Worm (Caenorhabditis elegans) whole organism, L4 larva: ENCODE measurements around the gene F29A7.6.

Experiments
- F37D6.2 ChIP-seq: sonication (generic microtip); optimal IDR thresholded peaks from 2 replicates; lab custom pipeline; 2016; ENCODE audit warnings: mild to moderate bottlenecking, missing genetic modification characterization, missing compliant biosample characterization
- Y75B8A.6 ChIP-seq: fragments of 200-800 bp; sonication (Bioruptor generic); IDR thresholded peaks from 2 replicates; pipeline ENCODE4 v1.3.6; 2022; ENCODE audit warnings: missing genetic modification reagents, missing genetic modification characterization, missing compliant biosample characterization
- ZK546.5 ChIP-seq, 2 experiments: sonication (generic microtip); optimal IDR thresholded peaks; 2 replicates each; lab custom pipeline; 2017; ENCODE audit warnings: missing biosample characterization in 2 of 2, missing genetic modification characterization in 2 of 2
- aha-1 ChIP-seq: fragments of 150-350 bp; peaks from one replicate; lab custom pipeline; 2014; ENCODE audit warnings: missing biosample characterization, missing genetic modification characterization
- arid-1 ChIP-seq: fragments of 200-800 bp; sonication (Bioruptor generic); conservative IDR thresholded peaks from 2 replicates; pipeline ENCODE4 v1.3.6; 2022; ENCODE audit warnings: missing genetic modification reagents, missing genetic modification characterization, missing compliant biosample characterization
- ceh-32 ChIP-seq: sonication (generic microtip); optimal IDR thresholded peaks from 2 replicates; lab custom pipeline; 2016; ENCODE audit warnings: mild to moderate bottlenecking, missing genetic modification characterization, missing compliant biosample characterization; ENCODE audit not compliant: poor library complexity
- ceh-62 ChIP-seq: sonication (generic microtip); optimal IDR thresholded peaks from 2 replicates; lab custom pipeline; 2017; ENCODE audit warnings: missing biosample characterization, missing genetic modification characterization
- ces-1 ChIP-seq: fragments of 150-350 bp; sonication (generic microtip); optimal IDR thresholded peaks from 4 replicates; lab custom pipeline; 2014; ENCODE audit warnings: missing biosample characterization, missing genetic modification reagents, missing genetic modification characterization
- ctbp-1 ChIP-seq: fragments of 200-800 bp; sonication (Bioruptor generic); IDR thresholded peaks from 2 replicates; pipeline ENCODE4 v1.3.6; 2022; ENCODE audit warnings: missing genetic modification reagents, missing genetic modification characterization, missing compliant biosample characterization
- daf-16 ChIP-seq, 3 experiments: sonication (generic microtip); optimal IDR thresholded peaks; 2 replicates each; lab custom pipeline; 2016 to 2017; ENCODE audit warnings: missing genetic modification characterization in 3 of 3, missing genetic modification reagents in 3 of 3, mild to moderate bottlenecking in 2 of 3, missing compliant biosample characterization in 2 of 3, missing biosample characterization in 1 of 3, moderate library complexity in 1 of 3
- dmd-9 ChIP-seq: fragments of 200-800 bp; sonication (Bioruptor generic); IDR thresholded peaks from 2 replicates; pipeline ENCODE4 v1.3.6; 2022; ENCODE audit warnings: missing genetic modification reagents, missing genetic modification characterization, missing compliant biosample characterization
- dpl-1 ChIP-seq: fragments of 150-350 bp; optimal IDR thresholded peaks from 2 replicates; lab custom pipeline; 2014; ENCODE audit warnings: missing biosample characterization, missing genetic modification reagents, missing genetic modification characterization
- egl-43 ChIP-seq: fragments of 200-800 bp; sonication (Bioruptor generic); IDR thresholded peaks from 2 replicates; pipeline ENCODE4 v1.3.6; 2022; ENCODE audit warnings: missing genetic modification reagents, missing genetic modification characterization, missing compliant biosample characterization
- fkh-10 ChIP-seq: fragments of 150-350 bp; optimal IDR thresholded peaks from 2 replicates; lab custom pipeline; 2014; ENCODE audit warnings: missing biosample characterization, missing genetic modification reagents, missing genetic modification characterization
- hif-1 ChIP-seq, 2 experiments: sonication (generic microtip); optimal IDR thresholded peaks; 2 replicates each; lab custom pipeline; 2016 to 2017; ENCODE audit warnings: missing compliant biosample characterization in 2 of 2, missing genetic modification characterization in 2 of 2, missing genetic modification reagents in 2 of 2, missing genotype in 2 of 2, mild to moderate bottlenecking in 1 of 2
- hlh-11 ChIP-seq: fragments of 200-800 bp; sonication (Bioruptor generic); optimal IDR thresholded peaks from 2 replicates; lab custom pipeline; 2018; ENCODE audit warnings: mild to moderate bottlenecking, missing genetic modification characterization, missing compliant biosample characterization
- hmg-1.1 ChIP-seq: fragments of 200-800 bp; sonication (Bioruptor generic); IDR thresholded peaks from 2 replicates; pipeline ENCODE4 v1.3.6; 2022; ENCODE audit warnings: missing genetic modification reagents, missing genetic modification characterization, missing compliant biosample characterization
- lin-38 ChIP-seq: fragments of 200-800 bp; sonication (Bioruptor generic); IDR thresholded peaks from 2 replicates; pipeline ENCODE4 v1.3.6; 2022; ENCODE audit warnings: missing genetic modification reagents, missing genetic modification characterization, missing compliant biosample characterization
- lsy-2 ChIP-seq, 2 experiments: fragments of 150-350 bp in 1 of 2; sonication (generic microtip) in 1 of 2; optimal IDR thresholded peaks; 2 replicates each; lab custom pipeline; 2014 to 2017; ENCODE audit warnings: missing biosample characterization in 2 of 2, missing genetic modification characterization in 2 of 2
- mdl-1 ChIP-seq, 2 experiments: fragments of 150-350 bp in 1 of 2; sonication (generic microtip) in 1 of 2; optimal IDR thresholded peaks; 2 replicates each; lab custom pipeline; 2014 to 2017; ENCODE audit warnings: missing biosample characterization in 2 of 2, missing genetic modification characterization in 2 of 2
- mxl-2 ChIP-seq: fragments of 200-800 bp; sonication (Bioruptor generic); conservative IDR thresholded peaks from 2 replicates; pipeline ENCODE4 v1.3.6; 2022; ENCODE audit warnings: missing genetic modification reagents, missing genetic modification characterization, missing compliant biosample characterization
- nhr-10 ChIP-seq: fragments of 150-350 bp; optimal IDR thresholded peaks from 2 replicates; lab custom pipeline; 2014; ENCODE audit warnings: missing biosample characterization, missing genetic modification characterization
- nhr-11 ChIP-seq: fragments of 150-350 bp; optimal IDR thresholded peaks from 2 replicates; lab custom pipeline; 2014; ENCODE audit warnings: missing biosample characterization, missing genetic modification characterization
- nhr-28 ChIP-seq: fragments of 150-350 bp; optimal IDR thresholded peaks from 2 replicates; lab custom pipeline; 2014; ENCODE audit warnings: missing biosample characterization, missing genetic modification characterization
- nhr-48 ChIP-seq: sonication (generic microtip); optimal IDR thresholded peaks from 2 replicates; lab custom pipeline; 2016; ENCODE audit warnings: mild to moderate bottlenecking, missing genetic modification characterization, missing compliant biosample characterization
- nhr-76 ChIP-seq: fragments of 150-350 bp; optimal IDR thresholded peaks from 2 replicates; lab custom pipeline; 2014; ENCODE audit warnings: missing biosample characterization, missing genetic modification characterization
- pqm-1 ChIP-seq: sonication (generic microtip); optimal IDR thresholded peaks from 2 replicates; lab custom pipeline; 2017; ENCODE audit warnings: missing biosample characterization, missing genetic modification characterization
- rbr-2 ChIP-seq: sonication (generic microtip); optimal IDR thresholded peaks from 2 replicates; lab custom pipeline; 2016; ENCODE audit warnings: missing genotype, missing genetic modification characterization, missing compliant biosample characterization
- sdz-12 ChIP-seq: fragments of 200-800 bp; sonication (Bioruptor generic); optimal IDR thresholded peaks from 2 replicates; lab custom pipeline; 2018; ENCODE audit warnings: mild to moderate bottlenecking, missing genetic modification characterization, missing compliant biosample characterization
- spr-1 ChIP-seq: sonication (generic microtip); optimal IDR thresholded peaks from 2 replicates; lab custom pipeline; 2016; ENCODE audit warnings: mild to moderate bottlenecking, missing genetic modification characterization, missing compliant biosample characterization
- spr-3 ChIP-seq: fragments of 200-800 bp; sonication (Bioruptor generic); optimal IDR thresholded peaks from 2 replicates; lab custom pipeline; 2018; ENCODE audit warnings: mild to moderate bottlenecking, missing genetic modification characterization, missing compliant biosample characterization
- unc-62 ChIP-seq, 3 experiments: fragments of 150-350 bp in 1 of 3; sonication (generic microtip); optimal IDR thresholded peaks in 2 of 3; peaks in 1 of 3; 1 replicate in 1 of 3; 2 replicates in 2 of 3; lab custom pipeline; 2014 to 2017; ENCODE audit warnings: missing biosample characterization in 3 of 3, missing genetic modification characterization in 3 of 3, missing genetic modification reagents in 3 of 3, missing genotype in 1 of 3
- zfp-2 ChIP-seq: sonication (generic microtip); optimal IDR thresholded peaks from 2 replicates; lab custom pipeline; 2016; ENCODE audit warnings: mild to moderate bottlenecking, missing genetic modification characterization, missing compliant biosample characterization
- zip-2 ChIP-seq: fragments of 150-350 bp; optimal IDR thresholded peaks from 2 replicates; lab custom pipeline; 2014; ENCODE audit warnings: missing biosample characterization, missing genetic modification characterization

The F29A7.6 gene

DNA sequence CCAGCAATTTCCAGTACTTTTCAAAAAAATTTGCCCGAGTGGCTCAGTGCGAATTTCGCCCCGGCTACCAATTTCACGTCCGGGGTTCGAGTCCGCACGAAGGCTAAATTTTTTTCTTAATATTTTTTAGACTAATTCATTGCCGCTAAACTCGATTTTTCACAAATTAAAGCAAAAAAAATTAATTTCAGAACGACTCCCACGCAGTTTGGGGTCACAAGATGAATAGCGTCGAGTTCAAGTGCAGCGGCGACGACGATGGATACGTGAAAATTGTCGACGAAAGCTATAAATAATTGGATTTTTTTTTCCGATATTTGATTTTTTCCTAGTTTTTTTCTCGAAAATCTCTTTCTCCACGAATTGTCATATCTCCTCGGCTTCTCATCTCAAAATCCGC lies 1.1 kb downstream of the F29A7.6 start:
- no peak for TF ChIP-seq arid-1 (GFP tag; lab: Robert Waterston, UW)
- no peak for TF ChIP-seq aha-1 (tag; lab: Kevin White, UChicago)
- TF ChIP-seq Y75B8A.6 = no peak
- TF ChIP-seq mxl-2 (GFP tag; lab: Robert Waterston, UW) = no peak
- TF ChIP-seq lin-38 (GFP tag; lab: Robert Waterston, UW) = peak; percentile 73
- no peak for TF ChIP-seq spr-3
- TF ChIP-seq nhr-48 (tag; lab: Kevin White, UChicago) = no peak
- TF ChIP-seq zip-2 (tag; lab: Kevin White, UChicago) = no peak
- TF ChIP-seq dmd-9 (GFP tag; lab: Robert Waterston, UW) = no peak
- TF ChIP-seq daf-16 (GFP tag; optimal IDR thresholded peaks at IDR 0.05; lab: Kevin White, UChicago) = no peak
- peak; percentile 28 for TF ChIP-seq daf-16 (tag; optimal IDR thresholded peaks at IDR 0.05; lab: Kevin White, UChicago)

DNA sequence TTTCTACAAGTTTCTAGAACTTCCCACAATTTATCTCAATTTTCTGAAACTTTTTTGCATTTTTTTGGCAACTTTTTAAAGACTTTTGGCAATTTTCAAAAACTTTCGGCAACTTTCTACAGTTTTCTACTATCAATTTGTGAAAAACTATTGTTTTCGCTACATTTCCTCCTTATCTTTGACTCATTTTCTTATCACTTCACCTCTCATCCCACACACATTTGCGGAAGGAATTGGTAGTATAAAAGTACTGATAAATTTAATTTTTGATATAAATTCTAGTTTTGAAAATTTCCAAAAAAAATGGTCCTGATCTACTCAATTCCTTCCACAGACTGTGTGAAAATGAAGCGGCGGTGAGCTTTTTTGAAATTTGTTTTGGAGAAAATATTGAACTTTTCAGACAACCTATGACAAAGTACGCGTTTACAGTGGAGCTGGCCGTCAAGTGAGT lies 2.8 kb downstream of the F29A7.6 start, which contains the start of gene F29A7.4:
TSS of gene F29A7.4 (plus strand) at position 404 of the 454 bp plus-strand sequence.
- TF ChIP-seq nhr-28 (tag; lab: Kevin White, UChicago) (peak; percentile 74), daf-16 (GFP tag; optimal IDR thresholded peaks at IDR 0.05; lab: Kevin White, UChicago) (no peak), daf-16 (tag; optimal IDR thresholded peaks at IDR 0.05; lab: Kevin White, UChicago) (peak; percentile 49), dmd-9 (GFP tag; lab: Robert Waterston, UW) (no peak), pqm-1 (peak; percentile 18)
- TF ChIP-seq, all 104 proteins: peak for 3

- no peak for TF ChIP-seq zfp-2 (tag; lab: Kevin White, UChicago)
- peak; percentile 55; the same call in 1 of the 2 replicates for TF ChIP-seq hmg-1.1 (GFP tag; lab: Robert Waterston, UW)
- peak; percentile 5 for TF ChIP-seq dpl-1
- TF ChIP-seq ces-1 (GFP tag; lab: Kevin White, UChicago) = no peak
- no peak for TF ChIP-seq ceh-32 (tag; lab: Kevin White, UChicago)
- no peak for TF ChIP-seq ceh-62
- no peak for TF ChIP-seq spr-1 (tag; lab: Kevin White, UChicago)
- TF ChIP-seq ZK546.5 (tag; optimal IDR thresholded peaks at IDR 0.05; lab: Kevin White, UChicago) = no peak
- no peak for TF ChIP-seq nhr-10 (tag; lab: Kevin White, UChicago)
- peak in 1 of 2 experiments; percentile 99 for TF ChIP-seq unc-62 (GFP tag; optimal IDR thresholded peaks at IDR 0.05 in 1 of 2; lab: Kevin White, UChicago)
- no peak for TF ChIP-seq unc-62 (tag; optimal IDR thresholded peaks at IDR 0.05; lab: Kevin White, UChicago)
- peak; percentile 75 for TF ChIP-seq fkh-10 (GFP tag; lab: Kevin White, UChicago)
- TF ChIP-seq F37D6.2 (tag; lab: Kevin White, UChicago) = peak; percentile 67
- no peak for TF ChIP-seq nhr-76 (tag; lab: Kevin White, UChicago)
- peak; percentile 33; the same call in 1 of the 2 replicates for TF ChIP-seq egl-43
- TF ChIP-seq ctbp-1 = peak; percentile 60; the same call in 1 of the 2 replicates
- TF ChIP-seq aha-1 (tag; lab: Kevin White, UChicago) = no peak
- TF ChIP-seq nhr-11 (tag; lab: Kevin White, UChicago) = peak; percentile 47
- peak; percentile 27 for TF ChIP-seq hlh-11 (tag; lab: Kevin White, UChicago)
- peak in 1 of 2 experiments; percentile 58 for TF ChIP-seq lsy-2 (tag; optimal IDR thresholded peaks at IDR 0.05; lab: Kevin White, UChicago)
- TF ChIP-seq mdl-1 (tag; optimal IDR thresholded peaks at IDR 0.05; lab: Kevin White, UChicago) = peak in 1 of 2 experiments; percentile 14
- peak; percentile 73 for TF ChIP-seq rbr-2 (tag; lab: Kevin White, UChicago)
- no peak for TF ChIP-seq sdz-12 (GFP tag; lab: Kevin White, UChicago)
- peak in 1 of 2 experiments; percentile 33 for TF ChIP-seq hif-1 (tag; optimal IDR thresholded peaks at IDR 0.05; lab: Kevin White, UChicago)
Measured at ce11 chrII:2747956-2748621, 4.3 kb downstream of the F29A7.6 start.
